Worm (Caenorhabditis elegans): ENCODE results near the gene ZK899.7.

ce11 chrX:9411675-9412074 is 37.6 kb downstream of the ZK899.7 start:
- TF ChIP-seq lin-15B (tag; optimal IDR thresholded peaks at IDR 0.05) = no peak
- no peak for TF ChIP-seq nhr-84 (tag; optimal IDR thresholded peaks at IDR 0.05)
- no peak for TF ChIP-seq unc-62 (GFP tag; optimal IDR thresholded peaks at IDR 0.05)

Measured in whole organism, L1 larva.